Worm (Caenorhabditis elegans) whole organism, midembryonic: ENCODE results near the gene srh-283.

Experiments
- cog-1 ChIP-seq: sonication (generic microtip); optimal IDR thresholded peaks from 2 replicates; lab custom pipeline; 2016; ENCODE audit warnings: missing genetic modification characterization, missing compliant biosample characterization
- klf-2 ChIP-seq: fragments of 200-800 bp; sonication (Bioruptor generic); conservative IDR thresholded peaks from 2 replicates; pipeline ENCODE4 v1.3.6; 2022; ENCODE audit warnings: missing genetic modification reagents, missing genetic modification characterization, missing compliant biosample characterization
- med-1 ChIP-seq: sonication (generic microtip); optimal IDR thresholded peaks from 2 replicates; lab custom pipeline; 2017; ENCODE audit warnings: missing genetic modification characterization, mild to moderate bottlenecking, missing compliant biosample characterization, antibody characterized with exemption, missing genetic modification reagents; ENCODE audit not compliant: insufficient read depth
- tab-1 ChIP-seq: fragments of 200-800 bp; sonication (Bioruptor generic); IDR thresholded peaks from 2 replicates; pipeline ENCODE4 v1.3.6; 2022; ENCODE audit warnings: missing genetic modification characterization, missing compliant biosample characterization
- ztf-23 ChIP-seq: fragments of 200-800 bp; sonication (Bioruptor generic); IDR thresholded peaks from 2 replicates; pipeline ENCODE4 v1.3.6; 2022; ENCODE audit warnings: missing genetic modification reagents, missing genetic modification characterization, missing compliant biosample characterization

DNA sequence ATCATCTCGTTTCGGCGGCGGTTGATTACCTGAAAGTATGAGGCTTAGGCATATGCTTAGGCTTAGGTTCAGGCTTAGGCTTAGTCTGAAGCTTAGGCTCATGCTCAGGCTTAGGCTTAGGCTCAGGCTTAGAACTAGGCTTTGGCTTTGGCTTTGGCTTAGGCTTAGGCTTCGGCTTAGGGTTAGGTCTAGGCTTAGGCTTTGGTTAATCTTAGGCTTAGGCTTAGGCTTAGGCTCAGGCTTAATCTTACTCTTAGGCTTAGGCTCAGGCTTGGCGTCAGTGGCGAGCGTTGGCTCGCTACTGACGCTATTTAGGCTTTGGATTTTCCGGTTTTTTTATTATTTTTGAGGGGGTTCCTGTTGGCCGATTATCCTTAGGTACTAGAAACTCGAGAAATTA lies 21.3 kb upstream of the srh-283 start:
- no peak for TF ChIP-seq cog-1 (tag; lab: Kevin White, UChicago)
- TF ChIP-seq ztf-23 (GFP tag; lab: Robert Waterston, UW), result no peak
- no peak for TF ChIP-seq med-1
- no peak for TF ChIP-seq tab-1
- TF ChIP-seq klf-2 (GFP tag; lab: Robert Waterston, UW), result no peak
